Worm (Caenorhabditis elegans) whole organism, early embryonic: ENCODE data around the gene C39B10.4.

Experiments used
- aly-1 ChIP-seq: sonication (generic microtip); optimal IDR thresholded peaks from 2 replicates; lab custom pipeline; 2016; ENCODE audit warnings: missing genetic modification characterization, missing compliant biosample characterization
- hmg-4 ChIP-seq: fragments of 200-800 bp; sonication (Bioruptor generic); optimal IDR thresholded peaks from 2 replicates; lab custom pipeline; 2018; ENCODE audit warnings: mild to moderate bottlenecking, missing genetic modification characterization, missing compliant biosample characterization

DNA sequence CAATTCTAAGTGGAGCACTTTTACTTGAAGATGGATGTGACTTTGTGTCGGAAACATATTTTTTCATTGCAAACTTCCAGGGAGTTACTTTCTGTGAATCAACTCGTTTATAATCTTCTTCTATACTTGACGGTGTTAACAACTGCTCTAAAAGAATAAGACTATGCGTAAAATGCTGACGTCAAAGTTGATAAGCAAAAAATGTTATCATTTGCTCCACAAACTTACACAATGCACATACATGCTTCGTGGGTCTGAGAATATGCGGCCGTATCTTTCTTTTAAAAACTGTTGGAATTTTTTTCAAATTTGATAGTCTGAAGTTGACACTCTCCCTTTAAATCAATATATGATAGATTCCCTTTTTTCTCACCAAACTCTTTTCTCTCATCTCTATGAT lies 49.6 kb upstream of the C39B10.4 start:
- TF ChIP-seq aly-1 (no peak), hmg-4 (GFP tag; lab: Kevin White, UChicago) (no peak)
